Worm (Caenorhabditis elegans) whole organism, L2 larva: ENCODE data around the gene nas-21.

Experiments
- ZK546.5 ChIP-seq: sonication (generic microtip); optimal IDR thresholded peaks from 2 replicates; lab custom pipeline; 2017; ENCODE audit warnings: missing biosample characterization, missing genetic modification characterization
- nhr-23 ChIP-seq: fragments of 150-350 bp; optimal IDR thresholded peaks from 2 replicates; lab custom pipeline; 2014; ENCODE audit warnings: missing biosample characterization, missing genetic modification reagents, missing genetic modification characterization
- ztf-1 ChIP-seq: fragments of 200-800 bp; sonication (Bioruptor generic); conservative IDR thresholded peaks from 2 replicates; pipeline ENCODE4 v1.3.6; 2022; ENCODE audit warnings: missing genetic modification characterization, missing compliant biosample characterization

- TF ChIP-seq ZK546.5 (no peak), nhr-23 (tag; lab: Kevin White, UChicago) (no peak), ztf-1 (GFP tag; lab: Robert Waterston, UW) (no peak)
Measured at ce11 chrV:11446297-11446696, 26.1 kb upstream of the nas-21 start, which contains the start of gene mig-17.
